Worm (Caenorhabditis elegans) whole organism, L4/young adult: ENCODE data around the gene plep-1.

Experiments used
- W03F9.2 ChIP-seq: fragments of 150-350 bp; optimal IDR thresholded peaks from 2 replicates; lab custom pipeline; 2014; ENCODE audit warnings: missing biosample characterization, missing genetic modification characterization
- dao-5 ChIP-seq: sonication (generic microtip); optimal IDR thresholded peaks from 2 replicates; lab custom pipeline; 2016; ENCODE audit warnings: missing genotype, missing genetic modification characterization, moderate library complexity, missing compliant biosample characterization
- him-1 ChIP-seq: sonication (generic microtip); optimal IDR thresholded peaks from 2 replicates; lab custom pipeline; 2016; ENCODE audit warnings: missing genotype, missing genetic modification reagents, missing genetic modification characterization, missing compliant biosample characterization

DNA sequence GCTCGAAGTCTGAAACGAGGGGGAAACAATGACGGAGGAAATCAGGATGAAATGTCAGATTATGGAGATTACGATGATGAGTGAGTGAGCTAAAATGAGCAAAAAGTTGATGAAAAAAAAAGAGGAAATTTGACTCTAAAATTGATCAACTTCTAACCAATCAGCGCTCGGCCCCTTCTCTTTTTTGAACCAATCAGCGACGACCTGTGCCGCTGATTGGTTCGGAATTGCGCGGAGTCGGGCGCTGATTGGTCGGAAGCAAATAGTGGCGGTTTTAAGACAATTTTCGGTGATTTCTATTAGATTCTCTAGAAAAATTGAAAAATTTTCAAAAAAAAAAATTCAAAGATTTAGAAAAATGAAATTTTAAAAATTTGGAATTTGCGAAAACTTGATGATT is 25.7 kb upstream of the plep-1 start:
- TF ChIP-seq W03F9.2 (tag; lab: Kevin White, UChicago) (no peak), him-1 (tag; lab: Kevin White, UChicago) (no peak), dao-5 (no peak)
